Worm (Caenorhabditis elegans) whole organism, L3 larva: Measurements from ENCODE around the gene F56D6.8.

Source experiments
- R02D3.7 ChIP-seq: fragments of 150-350 bp; optimal IDR thresholded peaks from 2 replicates; lab custom pipeline; 2014; ENCODE audit warnings: missing biosample characterization, missing genetic modification characterization
- ZK546.5 ChIP-seq: sonication (generic microtip); optimal IDR thresholded peaks from 2 replicates; lab custom pipeline; 2017; ENCODE audit warnings: missing biosample characterization, missing genetic modification characterization
- aly-2 ChIP-seq: fragments of 150-350 bp; optimal IDR thresholded peaks from 2 replicates; lab custom pipeline; 2014; ENCODE audit warnings: missing biosample characterization, missing genetic modification characterization
- ama-1 ChIP-seq: fragments of 150-350 bp; optimal IDR thresholded peaks from 2 replicates; lab custom pipeline; 2018
- ceh-28 ChIP-seq: fragments of 150-350 bp; optimal IDR thresholded peaks from 2 replicates; lab custom pipeline; 2014; ENCODE audit warnings: missing biosample characterization, missing genetic modification reagents, missing genetic modification characterization
- ceh-82 ChIP-seq: fragments of 150-350 bp; optimal IDR thresholded peaks from 2 replicates; lab custom pipeline; 2014; ENCODE audit warnings: missing biosample characterization, missing genetic modification characterization
- egl-27 ChIP-seq: sonication (generic microtip); optimal IDR thresholded peaks from 4 replicates; lab custom pipeline; 2017; ENCODE audit warnings: missing biosample characterization, missing genetic modification reagents, missing genetic modification characterization
- elt-1 ChIP-seq: fragments of 150-350 bp; optimal IDR thresholded peaks from 2 replicates; lab custom pipeline; 2014; ENCODE audit warnings: missing biosample characterization, missing genetic modification characterization
- elt-2 ChIP-seq: sonication (generic microtip); optimal IDR thresholded peaks from 2 replicates; lab custom pipeline; 2016; ENCODE audit warnings: missing genetic modification reagents, mild to moderate bottlenecking, missing genetic modification characterization, missing compliant biosample characterization
- elt-3 ChIP-seq, 3 experiments: fragments of 150-350 bp in 1 of 3; sonication (generic microtip) in 2 of 3; optimal IDR thresholded peaks; 2 replicates in 2 of 3; 4 replicates in 1 of 3; lab custom pipeline; 2014 to 2017; ENCODE audit warnings: missing biosample characterization in 3 of 3, missing genetic modification characterization in 3 of 3
- eor-1 ChIP-seq, 2 experiments: fragments of 150-350 bp; optimal IDR thresholded peaks; 2 replicates each; lab custom pipeline; 2014 to 2018; ENCODE audit warnings: missing biosample characterization in 2 of 2, missing genetic modification characterization in 2 of 2
- fkh-10 ChIP-seq: sonication (generic microtip); optimal IDR thresholded peaks from 2 replicates; lab custom pipeline; 2017; ENCODE audit warnings: missing biosample characterization, missing genetic modification reagents, missing genetic modification characterization
- fkh-2 ChIP-seq: fragments of 150-350 bp; optimal IDR thresholded peaks from 2 replicates; lab custom pipeline; 2014; ENCODE audit warnings: missing biosample characterization, missing genetic modification reagents, missing genetic modification characterization
- fos-1 ChIP-seq: fragments of 150-350 bp; optimal IDR thresholded peaks from 2 replicates; lab custom pipeline; 2014; ENCODE audit warnings: missing biosample characterization, missing genetic modification characterization
- hmg-11 ChIP-seq: sonication (generic microtip); optimal IDR thresholded peaks from 2 replicates; lab custom pipeline; 2016; ENCODE audit warnings: missing genetic modification characterization, missing compliant biosample characterization
- jun-1 ChIP-seq: fragments of 150-350 bp; optimal IDR thresholded peaks from 2 replicates; lab custom pipeline; 2014; ENCODE audit warnings: missing biosample characterization, missing genetic modification reagents, missing genetic modification characterization
- lin-15B ChIP-seq: fragments of 150-350 bp; optimal IDR thresholded peaks from 2 replicates; lab custom pipeline; 2014; ENCODE audit warnings: missing biosample characterization, missing genetic modification characterization
- lin-39 ChIP-seq: fragments of 150-350 bp; optimal IDR thresholded peaks from 2 replicates; lab custom pipeline; 2018; ENCODE audit warnings: missing biosample characterization, missing genetic modification reagents, missing genetic modification characterization
- lsy-12 ChIP-seq: sonication (generic microtip); optimal IDR thresholded peaks from 2 replicates; lab custom pipeline; 2016; ENCODE audit warnings: mild to moderate bottlenecking, missing genetic modification characterization, missing compliant biosample characterization
- mdl-1 ChIP-seq: fragments of 150-350 bp; optimal IDR thresholded peaks from 2 replicates; lab custom pipeline; 2014; ENCODE audit warnings: missing biosample characterization, missing genetic modification characterization
- mml-1 ChIP-seq: fragments of 150-350 bp; sonication (generic microtip); optimal IDR thresholded peaks from 3 replicates; lab custom pipeline; 2014; ENCODE audit warnings: missing biosample characterization, missing genetic modification characterization
- nfya-1 ChIP-seq: sonication (generic microtip); optimal IDR thresholded peaks from 2 replicates; lab custom pipeline; 2017; ENCODE audit warnings: missing genetic modification characterization, mild to moderate bottlenecking, missing compliant biosample characterization, antibody characterized with exemption, moderate library complexity; ENCODE audit not compliant: insufficient read depth
- nhr-11 ChIP-seq: fragments of 150-350 bp; optimal IDR thresholded peaks from 2 replicates; lab custom pipeline; 2014; ENCODE audit warnings: missing biosample characterization, missing genetic modification characterization
- nhr-237 ChIP-seq: fragments of 150-350 bp; optimal IDR thresholded peaks from 2 replicates; lab custom pipeline; 2014; ENCODE audit warnings: missing biosample characterization, missing genetic modification characterization
- nhr-25 ChIP-seq: sonication (generic microtip); optimal IDR thresholded peaks from 2 replicates; lab custom pipeline; 2017; ENCODE audit warnings: missing biosample characterization, missing genetic modification characterization
- nhr-28 ChIP-seq: fragments of 150-350 bp; optimal IDR thresholded peaks from 2 replicates; lab custom pipeline; 2014; ENCODE audit warnings: missing biosample characterization, missing genetic modification characterization
- nhr-43 ChIP-seq: sonication (generic microtip); optimal IDR thresholded peaks from 2 replicates; lab custom pipeline; 2016; ENCODE audit warnings: mild to moderate bottlenecking, missing genetic modification characterization, missing compliant biosample characterization; ENCODE audit not compliant: poor library complexity, severe bottlenecking
- nhr-67 ChIP-seq: fragments of 150-350 bp; optimal IDR thresholded peaks from 2 replicates; lab custom pipeline; 2014; ENCODE audit warnings: missing biosample characterization, missing genetic modification characterization
- nhr-76 ChIP-seq: fragments of 150-350 bp; sonication (generic microtip); optimal IDR thresholded peaks from 5 replicates; lab custom pipeline; 2014; ENCODE audit warnings: missing biosample characterization, missing genetic modification characterization
- nhr-77 ChIP-seq: fragments of 150-350 bp; optimal IDR thresholded peaks from 2 replicates; lab custom pipeline; 2014; ENCODE audit warnings: missing biosample characterization, missing genetic modification characterization
- pha-4 ChIP-seq: fragments of 150-350 bp; optimal IDR thresholded peaks from 2 replicates; lab custom pipeline; 2014; ENCODE audit warnings: missing biosample characterization, missing genetic modification reagents, missing genetic modification characterization
- sea-2 ChIP-seq: fragments of 150-350 bp; sonication (generic microtip); optimal IDR thresholded peaks from 4 replicates; lab custom pipeline; 2014; ENCODE audit warnings: missing biosample characterization, missing genetic modification reagents, missing genetic modification characterization
- skn-1 ChIP-seq: fragments of 150-350 bp; optimal IDR thresholded peaks from 2 replicates; lab custom pipeline; 2014; ENCODE audit warnings: missing biosample characterization, missing genetic modification characterization
- snpc-4 ChIP-seq: fragments of 150-350 bp; optimal IDR thresholded peaks from 2 replicates; lab custom pipeline; 2014; ENCODE audit warnings: missing biosample characterization, missing genetic modification characterization
- unc-39 ChIP-seq: sonication (generic microtip); optimal IDR thresholded peaks from 4 replicates; lab custom pipeline; 2017; ENCODE audit warnings: missing biosample characterization, missing genetic modification characterization
- unc-62 ChIP-seq: fragments of 150-350 bp; sonication (generic microtip); optimal IDR thresholded peaks from 4 replicates; lab custom pipeline; 2014; ENCODE audit warnings: missing biosample characterization, missing genetic modification reagents, missing genetic modification characterization
- zag-1 ChIP-seq: fragments of 150-350 bp; optimal IDR thresholded peaks from 2 replicates; lab custom pipeline; 2014; ENCODE audit warnings: missing biosample characterization, missing genetic modification characterization
- ztf-4 ChIP-seq: fragments of 150-350 bp; optimal IDR thresholded peaks from 2 replicates; lab custom pipeline; 2014; ENCODE audit warnings: missing biosample characterization, missing genetic modification characterization

F56D6.8 gene

DNA sequence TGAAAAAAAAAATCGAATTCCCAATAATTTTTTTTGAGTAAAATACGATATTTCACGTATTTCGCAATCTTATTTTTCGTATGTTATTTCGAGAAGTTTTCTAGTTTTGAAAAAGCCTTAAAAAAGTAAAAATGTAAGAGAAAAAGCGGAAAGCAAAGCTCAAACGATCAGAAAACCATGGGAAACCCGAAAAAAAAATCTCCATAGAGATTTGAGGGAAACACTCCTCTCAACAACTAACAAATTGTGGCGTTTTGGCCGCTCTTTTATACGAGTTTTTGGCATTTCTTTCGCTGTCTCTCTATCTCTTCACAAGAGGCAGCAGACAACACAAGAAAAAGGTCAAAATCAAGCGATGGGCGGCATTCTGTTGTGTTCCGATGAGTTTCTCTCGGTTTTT is 19.8 kb downstream of the F56D6.8 start:
- TF ChIP-seq fos-1: peak; percentile 23
- TF ChIP-seq ama-1 (lab: Kevin White, UChicago): peak; percentile 89
- peak; percentile 8 for TF ChIP-seq ceh-82 (tag; lab: Kevin White, UChicago)
- TF ChIP-seq eor-1 (tag; optimal IDR thresholded peaks at IDR 0.05; lab: Kevin White, UChicago): no peak
- TF ChIP-seq ztf-4 (tag; lab: Kevin White, UChicago): no peak
- peak; percentile 44 for TF ChIP-seq pha-4 (tag; lab: Kevin White, UChicago)
- no peak for TF ChIP-seq nhr-67
- no peak for TF ChIP-seq elt-3 (tag; optimal IDR thresholded peaks at IDR 0.05; lab: Kevin White, UChicago)
- no peak for TF ChIP-seq aly-2 (tag; lab: Kevin White, UChicago)
- no peak for TF ChIP-seq fkh-10 (GFP tag; lab: Kevin White, UChicago)
- TF ChIP-seq hmg-11: peak; percentile 19
- no peak for TF ChIP-seq lin-39 (tag; lab: Kevin White, UChicago)
- TF ChIP-seq elt-2: peak; percentile 55
- TF ChIP-seq lsy-12 (tag; lab: Kevin White, UChicago): no peak
- TF ChIP-seq nhr-76 (tag; lab: Kevin White, UChicago): no peak
- peak; percentile 50 for TF ChIP-seq nhr-25 (tag; lab: Kevin White, UChicago)
- TF ChIP-seq mml-1 (tag; lab: Kevin White, UChicago): no peak
- TF ChIP-seq nfya-1 (tag; lab: Kevin White, UChicago): peak; percentile 58
- peak; percentile 1 for TF ChIP-seq skn-1 (tag; lab: Kevin White, UChicago)
- no peak for TF ChIP-seq zag-1 (tag; lab: Kevin White, UChicago)
- no peak for TF ChIP-seq ZK546.5 (tag; lab: Kevin White, UChicago)
- no peak for TF ChIP-seq snpc-4 (tag; lab: Kevin White, UChicago)
- peak; percentile 14 for TF ChIP-seq jun-1 (tag; lab: Kevin White, UChicago)
- TF ChIP-seq nhr-28: no peak
- TF ChIP-seq ceh-28 (tag; lab: Kevin White, UChicago): no peak
- TF ChIP-seq unc-62 (GFP tag; lab: Kevin White, UChicago): no peak
- TF ChIP-seq mdl-1 (tag; lab: Kevin White, UChicago): no peak
- TF ChIP-seq sea-2 (GFP tag; lab: Kevin White, UChicago): no peak
- no peak for TF ChIP-seq nhr-237 (tag; lab: Kevin White, UChicago)
- peak; percentile 37 for TF ChIP-seq lin-15B (tag; lab: Kevin White, UChicago)

DNA sequence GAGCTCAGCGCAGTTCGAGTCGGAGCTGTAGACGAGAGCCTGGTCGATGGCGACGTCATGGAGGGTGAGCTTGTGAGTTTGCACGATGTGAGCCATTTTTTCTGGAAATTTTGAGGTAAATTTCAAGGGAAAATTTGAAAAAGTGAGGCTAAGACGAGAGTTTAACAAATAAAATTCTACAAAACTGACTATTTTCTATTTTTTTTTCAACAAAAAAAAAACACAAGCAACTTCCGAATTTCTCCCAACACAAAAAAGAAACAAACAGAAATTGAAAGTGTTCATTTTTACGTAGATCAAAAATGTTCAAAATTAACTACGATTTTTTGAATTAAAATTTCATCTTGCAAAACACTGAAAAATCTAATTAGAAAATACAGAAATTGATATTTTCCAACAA is 20.5 kb downstream of the F56D6.8 start, which contains the start of gene F37C4.5:
Gene F37C4.5 (minus strand): TSS at position 101 of the 400 bp plus-strand sequence.
- TF ChIP-seq nfya-1 (tag; lab: Kevin White, UChicago): no peak
- TF ChIP-seq nhr-43 (tag; lab: Kevin White, UChicago): no peak
- TF ChIP-seq elt-1 (tag; lab: Kevin White, UChicago): no peak
- no peak for TF ChIP-seq ceh-82 (tag; lab: Kevin White, UChicago)
- TF ChIP-seq R02D3.7 (tag; lab: Kevin White, UChicago): no peak
- TF ChIP-seq nhr-77 (tag; lab: Kevin White, UChicago): no peak
- TF ChIP-seq zag-1 (tag; lab: Kevin White, UChicago): no peak
- no peak for TF ChIP-seq skn-1 (tag; lab: Kevin White, UChicago)
- TF ChIP-seq mdl-1 (tag; lab: Kevin White, UChicago): no peak
- no peak for TF ChIP-seq fkh-10 (GFP tag; lab: Kevin White, UChicago)

DNA sequence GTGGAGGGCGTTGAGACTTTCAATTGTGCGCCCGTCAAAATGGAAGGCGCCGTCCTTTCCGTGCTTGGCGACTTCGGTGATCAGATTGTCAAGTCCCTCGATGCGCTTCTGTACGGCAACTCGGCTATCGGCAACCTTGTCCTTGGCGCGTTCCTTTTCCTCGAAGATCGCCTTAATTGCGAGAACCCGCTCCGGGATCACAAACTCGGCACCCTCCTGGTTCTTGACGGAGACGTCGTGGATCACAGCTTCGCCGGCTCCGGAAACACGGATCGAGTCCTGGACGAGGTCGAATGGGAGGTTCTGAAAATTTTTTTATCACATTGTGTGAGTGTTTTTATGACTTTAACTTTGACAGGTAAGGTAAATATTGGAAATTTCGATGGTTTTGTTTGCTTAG is 21.0 kb downstream of the F56D6.8 start:
- TF ChIP-seq pha-4 (tag; lab: Kevin White, UChicago): peak; percentile 31
- peak; percentile 9 for TF ChIP-seq nhr-25 (tag; lab: Kevin White, UChicago)
- TF ChIP-seq nhr-237 (tag; lab: Kevin White, UChicago): no peak
- TF ChIP-seq, all 47 proteins: peak for 2

DNA sequence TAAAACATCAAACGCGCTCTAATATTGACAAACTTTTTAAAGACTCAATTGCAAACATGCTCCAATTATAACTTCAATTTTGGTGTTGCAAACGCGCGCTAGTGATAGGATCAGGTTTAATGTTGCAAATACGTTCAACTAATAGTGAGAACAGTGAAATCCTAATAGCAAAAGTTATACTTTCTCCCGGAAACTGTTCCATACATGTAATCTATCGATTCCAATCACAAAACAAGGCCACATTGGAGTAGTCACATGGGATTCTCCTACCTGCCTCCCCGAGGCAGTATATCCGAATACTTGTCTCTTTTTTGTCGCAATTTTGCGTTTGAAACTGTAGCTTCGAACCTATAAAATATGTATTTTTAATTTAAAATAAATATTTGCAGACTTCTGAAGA is 24.4 kb downstream of the F56D6.8 start:
- TF ChIP-seq zag-1 (tag; lab: Kevin White, UChicago) (no peak), unc-62 (GFP tag; lab: Kevin White, UChicago) (no peak), jun-1 (tag; lab: Kevin White, UChicago) (no peak), R02D3.7 (tag; lab: Kevin White, UChicago) (no peak), nhr-67 (no peak), fkh-2 (tag; lab: Kevin White, UChicago) (no peak), skn-1 (tag; lab: Kevin White, UChicago) (no peak), snpc-4 (tag; lab: Kevin White, UChicago) (no peak), egl-27 (tag; lab: Kevin White, UChicago) (no peak), lin-15B (tag; lab: Kevin White, UChicago) (no peak), eor-1 (tag; optimal IDR thresholded peaks at IDR 0.05; lab: Kevin White, UChicago) (no peak), nhr-11 (tag; lab: Kevin White, UChicago) (no peak), lsy-12 (tag; lab: Kevin White, UChicago) (no peak), ceh-28 (tag; lab: Kevin White, UChicago) (no peak), aly-2 (tag; lab: Kevin White, UChicago) (no peak), elt-3 (tag; optimal IDR thresholded peaks at IDR 0.05; lab: Kevin White, UChicago) (no peak), unc-39 (tag; lab: Kevin White, UChicago) (no peak)
- TF ChIP-seq, all 47 proteins: peak for 0
